Fruit fly (Drosophila melanogaster): ENCODE data around the gene CG33721.

DNA sequence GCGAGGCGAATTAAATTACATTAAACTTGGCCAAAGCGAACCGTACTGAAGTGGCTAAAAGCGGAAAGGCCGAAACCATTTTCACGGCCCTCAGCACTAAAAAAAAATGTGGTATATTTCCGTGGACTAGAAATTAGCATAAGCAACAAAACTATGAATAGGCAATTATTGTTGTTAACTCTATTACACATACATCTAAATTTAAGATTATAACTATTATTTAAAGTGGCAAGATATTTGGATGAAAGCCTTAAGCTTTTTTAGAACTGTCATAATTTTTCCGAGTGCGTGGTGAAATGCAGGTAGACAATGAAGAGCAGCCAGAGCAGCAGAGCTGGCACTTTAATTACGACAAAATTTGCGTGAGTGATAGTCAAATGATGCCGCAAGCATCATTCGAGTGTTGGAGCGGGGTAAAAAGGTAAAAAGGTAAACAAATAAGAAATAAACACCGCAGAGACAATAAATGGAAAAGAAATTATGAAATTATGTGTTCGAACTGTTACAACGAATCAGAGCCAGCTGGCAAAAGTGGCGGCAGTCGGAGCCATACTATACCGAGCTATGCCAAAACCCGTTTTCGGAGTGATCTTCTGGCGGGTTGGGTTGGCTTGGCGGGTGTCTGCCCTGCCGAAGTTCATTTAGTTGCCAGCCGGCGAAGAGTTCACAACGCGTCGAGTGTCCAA is 2.1 kb upstream of the CG33721 start, which contains the start of gene CG7080:
- no peak for TF ChIP-seq CG32121 (GFP tag; IDR thresholded peaks at IDR 0.05)
- TF ChIP-seq Ets98B (GFP tag; IDR thresholded peaks at IDR 0.05) = no peak
- TF ChIP-seq CG34367 (tag; optimal IDR thresholded peaks at IDR 0.05) = no peak
- no peak for TF ChIP-seq fd96Ca (GFP tag; IDR thresholded peaks at IDR 0.05)
- TF ChIP-seq CG8301 (tag; optimal IDR thresholded peaks at IDR 0.05) = no peak
- TF ChIP-seq CG12605 (GFP tag; IDR thresholded peaks at IDR 0.05) = no peak
- TF ChIP-seq CG9948 (tag; optimal IDR thresholded peaks at IDR 0.05) = no peak
- TF ChIP-seq EcR (GFP tag; optimal IDR thresholded peaks at IDR 0.05) = no peak
- no peak for TF ChIP-seq D1 (tag; optimal IDR thresholded peaks at IDR 0.05)
